Fruit fly (Drosophila melanogaster): ENCODE data around the gene dre4.
A peak's percentile ranks its signal among the peaks of the same experiment; 100 is the strongest.

Gene dre4

DNA sequence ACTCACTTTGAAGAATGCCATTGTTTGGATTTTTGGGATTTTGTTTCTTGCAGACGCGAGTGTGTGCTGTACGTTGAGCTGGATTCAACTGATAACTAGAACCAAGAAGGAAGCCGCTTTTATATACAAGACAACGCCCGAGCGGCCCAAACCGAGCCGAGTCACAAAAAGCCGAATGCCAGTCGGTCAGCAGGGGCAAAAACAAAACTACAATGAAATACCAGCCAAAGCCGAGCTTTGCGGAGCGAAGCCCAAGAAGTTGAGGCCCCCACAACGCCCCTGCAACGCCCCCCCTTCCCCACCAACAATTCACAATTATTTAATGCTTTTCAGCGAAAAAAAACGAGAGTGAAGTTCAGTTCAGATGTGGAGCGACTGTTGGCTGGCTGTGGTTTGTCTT is 34.1 kb downstream of the dre4 start, which contains the start of gene Cpr62Bc:
Cpr62Bc (minus strand) TSS at position 101 of the 400 bp plus-strand sequence.
- peak; percentile 12 for TF ChIP-seq gl (tag; optimal IDR thresholded peaks at IDR 0.05)
- TF ChIP-seq CG13204 (GFP tag; optimal IDR thresholded peaks at IDR 0.05), result no peak
- no peak for TF ChIP-seq Pif1B (GFP tag; optimal IDR thresholded peaks at IDR 0.05)

DNA sequence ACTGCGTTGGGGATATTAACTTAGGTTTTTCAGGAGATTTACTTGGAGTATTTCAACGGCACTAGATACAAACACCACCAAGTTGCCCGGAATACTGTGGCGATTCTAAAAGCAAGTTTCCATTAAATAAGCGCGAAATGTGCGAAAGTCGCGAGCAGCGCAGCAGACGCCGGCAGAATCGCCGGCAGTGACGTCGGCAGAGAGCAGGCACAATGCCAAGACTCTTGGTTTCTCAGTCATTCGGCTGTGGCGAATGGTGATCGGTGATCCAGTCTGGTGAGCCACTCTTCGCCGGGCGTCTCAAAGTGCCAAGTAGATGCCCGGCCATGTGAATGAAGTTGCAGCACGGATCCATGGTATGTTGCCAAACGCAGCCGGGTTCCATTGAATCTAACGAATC is 41.0 kb downstream of the dre4 start, which contains the start of gene Cpr62Bb:
Cpr62Bb (minus strand) TSS at position 101 of the 400 bp plus-strand sequence.
- TF ChIP-seq CG9948 (tag; optimal IDR thresholded peaks at IDR 0.05) (no peak), Pif1A (GFP tag; optimal IDR thresholded peaks at IDR 0.05) (no peak), CG14655 (GFP tag; optimal IDR thresholded peaks at IDR 0.05) (no peak), CG32121 (GFP tag; IDR thresholded peaks at IDR 0.05) (no peak), D1 (tag; optimal IDR thresholded peaks at IDR 0.05) (no peak)

DNA sequence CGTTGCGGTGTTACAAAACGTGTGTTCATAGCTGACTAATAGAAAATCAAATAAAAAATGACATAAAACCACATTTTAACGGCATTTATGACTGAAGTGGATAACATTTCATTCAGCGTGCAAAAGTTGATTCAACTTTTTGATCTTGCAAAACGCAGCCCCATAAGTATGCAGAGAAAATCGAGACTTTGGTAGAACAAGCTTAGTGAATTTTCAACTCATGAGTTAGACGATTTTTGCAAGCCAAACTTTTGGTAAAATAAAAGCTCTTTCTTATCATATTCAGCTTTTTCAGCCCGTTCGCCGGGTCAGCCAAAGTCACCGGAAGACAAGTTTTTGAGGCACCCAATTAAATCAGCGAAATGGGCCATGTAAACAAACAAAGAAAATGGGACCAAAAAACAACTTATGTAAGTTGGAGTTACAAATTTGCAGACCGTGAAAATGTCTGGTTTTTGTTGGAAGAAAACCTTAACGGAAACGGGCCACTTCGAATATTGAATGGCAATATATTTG is 44.3 kb downstream of the dre4 start, which contains the start of gene Cpr62Ba:
Cpr62Ba (minus strand) TSS at position 31 of the 516 bp plus-strand sequence.
- TF ChIP-seq CG14655 (GFP tag; optimal IDR thresholded peaks at IDR 0.05) (no peak), CG34367 (tag; optimal IDR thresholded peaks at IDR 0.05) (no peak), EcR (GFP tag; optimal IDR thresholded peaks at IDR 0.05) (peak; percentile 26)

DNA sequence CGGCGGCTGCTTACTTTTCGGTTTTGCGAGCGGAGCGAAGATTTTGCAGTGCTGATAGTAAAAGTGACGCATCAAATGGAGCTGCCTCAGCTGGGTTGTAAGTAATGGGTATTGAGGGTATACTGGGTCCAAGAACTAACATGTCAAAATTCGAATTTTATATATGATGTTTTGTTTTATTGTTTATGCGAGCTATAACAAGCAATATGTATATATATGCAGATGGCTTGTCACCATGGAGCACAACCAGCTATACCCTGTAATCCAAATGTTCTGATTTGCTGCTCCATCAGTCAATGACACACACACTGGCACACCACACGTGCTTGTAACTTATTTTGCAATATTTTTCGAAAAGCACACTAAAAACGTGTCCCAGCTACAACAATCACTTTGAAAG is 46.6 kb downstream of the dre4 start:
- peak; percentile 17 for TF ChIP-seq CG8159 (tag; optimal IDR thresholded peaks at IDR 0.05)
- peak; percentile 16 for TF ChIP-seq CG13204 (GFP tag; optimal IDR thresholded peaks at IDR 0.05)
- no peak for TF ChIP-seq CG10348 (GFP tag; IDR thresholded peaks at IDR 0.05)
- TF ChIP-seq CG14655 (GFP tag; optimal IDR thresholded peaks at IDR 0.05), result peak; percentile 77
- TF ChIP-seq D1 (tag; optimal IDR thresholded peaks at IDR 0.05), result no peak
- peak; percentile 82 for TF ChIP-seq fd96Ca (GFP tag; IDR thresholded peaks at IDR 0.05)
- peak; percentile 81 for TF ChIP-seq CG32121 (GFP tag; IDR thresholded peaks at IDR 0.05)
- peak; percentile 48 for TF ChIP-seq CG17806 (tag; optimal IDR thresholded peaks at IDR 0.05)
- TF ChIP-seq EcR (GFP tag; optimal IDR thresholded peaks at IDR 0.05), result no peak
- peak; percentile 56 for TF ChIP-seq CG9948 (tag; optimal IDR thresholded peaks at IDR 0.05)
- TF ChIP-seq Pif1B (GFP tag; optimal IDR thresholded peaks at IDR 0.05), result peak; percentile 66
- TF ChIP-seq rn (GFP tag; IDR thresholded peaks at IDR 0.05), result no peak
- peak; percentile 75 for TF ChIP-seq Pif1A (GFP tag; optimal IDR thresholded peaks at IDR 0.05)
- TF ChIP-seq CG34367 (tag; optimal IDR thresholded peaks at IDR 0.05), result peak; percentile 60
- peak; percentile 40 for TF ChIP-seq CG15710 (tag; optimal IDR thresholded peaks at IDR 0.05)
- TF ChIP-seq Snoo (tag; optimal IDR thresholded peaks at IDR 0.05), result peak; percentile 56
- TF ChIP-seq Ets98B (GFP tag; IDR thresholded peaks at IDR 0.05), result peak; percentile 78
- peak; percentile 66 for TF ChIP-seq CG8301 (tag; optimal IDR thresholded peaks at IDR 0.05)
- peak; percentile 74 for TF ChIP-seq CG12605 (GFP tag; IDR thresholded peaks at IDR 0.05)
- TF ChIP-seq CG4496 (GFP tag; IDR thresholded peaks at IDR 0.05), result peak; percentile 89
- TF ChIP-seq gl (tag; optimal IDR thresholded peaks at IDR 0.05), result no peak

DNA sequence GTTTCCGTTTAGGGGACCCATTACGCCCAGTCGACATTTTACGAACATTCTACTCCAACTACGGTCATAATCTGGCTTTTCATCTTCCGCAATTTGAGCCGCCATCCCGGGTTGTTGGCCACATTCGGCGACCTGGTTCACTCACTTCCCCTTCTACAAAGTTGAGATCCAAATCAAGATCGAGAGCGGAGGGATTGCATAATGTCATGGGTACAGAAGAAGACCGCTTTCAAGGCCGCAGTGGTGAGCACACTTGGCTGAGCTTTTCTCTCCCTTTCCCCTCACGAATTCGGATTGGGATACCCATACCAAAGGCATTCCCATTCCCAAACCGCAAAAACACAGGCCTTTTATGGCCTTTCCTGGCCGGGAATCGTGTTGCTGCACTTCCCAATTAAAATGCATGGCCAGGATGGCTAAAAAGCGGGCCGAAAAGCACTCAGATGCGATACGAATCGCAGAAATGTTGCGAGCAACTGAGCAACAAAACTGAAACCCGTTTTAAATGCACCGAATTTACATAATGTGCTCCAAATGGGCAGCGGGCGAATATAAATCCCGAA is 48.2 kb downstream of the dre4 start:
- TF ChIP-seq EcR (GFP tag; optimal IDR thresholded peaks at IDR 0.05) (peak; percentile 75), CG10348 (GFP tag; IDR thresholded peaks at IDR 0.05) (no peak), Snoo (tag; optimal IDR thresholded peaks at IDR 0.05) (peak; percentile 1), CG13204 (GFP tag; optimal IDR thresholded peaks at IDR 0.05) (peak; percentile 38)

DNA sequence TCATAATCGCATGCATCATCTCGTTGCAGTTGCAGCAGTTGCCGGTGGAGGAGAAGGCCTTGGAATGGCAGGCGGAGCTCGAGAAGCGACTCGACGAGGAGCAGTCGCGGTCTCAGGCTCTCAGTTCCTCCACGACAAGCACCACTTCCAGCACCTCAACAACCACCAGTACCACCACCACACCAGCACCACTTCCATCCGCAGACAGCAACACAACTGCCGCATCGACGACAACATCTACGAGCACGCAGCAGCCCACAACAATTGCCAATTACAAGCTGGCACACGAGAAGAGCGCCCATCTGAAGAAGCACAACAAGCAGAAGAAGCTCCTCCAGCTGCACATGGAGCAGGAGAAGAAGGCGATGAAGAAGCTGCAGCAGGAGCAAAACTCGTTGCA is 53.7 kb downstream of the dre4 start:
- TF ChIP-seq CG9948 (tag; optimal IDR thresholded peaks at IDR 0.05), result no peak
- no peak for TF ChIP-seq Ets98B (GFP tag; IDR thresholded peaks at IDR 0.05)
- TF ChIP-seq D1 (tag; optimal IDR thresholded peaks at IDR 0.05), result no peak
- TF ChIP-seq CG34367 (tag; optimal IDR thresholded peaks at IDR 0.05), result no peak
- TF ChIP-seq CG14655 (GFP tag; optimal IDR thresholded peaks at IDR 0.05), result no peak
- TF ChIP-seq CG4496 (GFP tag; IDR thresholded peaks at IDR 0.05), result 0 out of 3 replicates have a peak, but pooled peaks have one; percentile 19
- TF ChIP-seq rn (GFP tag; IDR thresholded peaks at IDR 0.05), result no peak
- no peak for TF ChIP-seq Pif1A (GFP tag; optimal IDR thresholded peaks at IDR 0.05)
- TF ChIP-seq CG8301 (tag; optimal IDR thresholded peaks at IDR 0.05), result no peak
- peak; percentile 45 for TF ChIP-seq CG13204 (GFP tag; optimal IDR thresholded peaks at IDR 0.05)
- TF ChIP-seq fd96Ca (GFP tag; IDR thresholded peaks at IDR 0.05), result no peak
- no peak for TF ChIP-seq gl (tag; optimal IDR thresholded peaks at IDR 0.05)
- no peak for TF ChIP-seq Pif1B (GFP tag; optimal IDR thresholded peaks at IDR 0.05)
- no peak for TF ChIP-seq CG10348 (GFP tag; IDR thresholded peaks at IDR 0.05)
- peak; percentile 22 for TF ChIP-seq EcR (GFP tag; optimal IDR thresholded peaks at IDR 0.05)
- no peak for TF ChIP-seq CG32121 (GFP tag; IDR thresholded peaks at IDR 0.05)
